Worm (Caenorhabditis elegans) whole organism, L3 larva: ENCODE measurements around the gene F28H7.2.
A peak's percentile ranks its signal among the peaks of the same experiment; 100 is the strongest.

ENCODE experiments used
- R02D3.7 ChIP-seq: fragments of 150-350 bp; optimal IDR thresholded peaks from 2 replicates; lab custom pipeline; 2014; ENCODE audit warnings: missing biosample characterization, missing genetic modification characterization
- ZK546.5 ChIP-seq: sonication (generic microtip); optimal IDR thresholded peaks from 2 replicates; lab custom pipeline; 2017; ENCODE audit warnings: missing biosample characterization, missing genetic modification characterization
- aly-2 ChIP-seq: fragments of 150-350 bp; optimal IDR thresholded peaks from 2 replicates; lab custom pipeline; 2014; ENCODE audit warnings: missing biosample characterization, missing genetic modification characterization
- ama-1 ChIP-seq: fragments of 150-350 bp; optimal IDR thresholded peaks from 2 replicates; lab custom pipeline; 2018
- ceh-28 ChIP-seq: fragments of 150-350 bp; optimal IDR thresholded peaks from 2 replicates; lab custom pipeline; 2014; ENCODE audit warnings: missing biosample characterization, missing genetic modification reagents, missing genetic modification characterization
- ceh-82 ChIP-seq: fragments of 150-350 bp; optimal IDR thresholded peaks from 2 replicates; lab custom pipeline; 2014; ENCODE audit warnings: missing biosample characterization, missing genetic modification characterization
- ceh-9 ChIP-seq: sonication (generic microtip); optimal IDR thresholded peaks from 2 replicates; lab custom pipeline; 2018; ENCODE audit warnings: missing biosample characterization, missing genetic modification characterization
- egl-27 ChIP-seq: sonication (generic microtip); optimal IDR thresholded peaks from 4 replicates; lab custom pipeline; 2017; ENCODE audit warnings: missing biosample characterization, missing genetic modification reagents, missing genetic modification characterization
- egl-5 ChIP-seq: fragments of 150-350 bp; optimal IDR thresholded peaks from 2 replicates; lab custom pipeline; 2017; ENCODE audit warnings: missing biosample characterization, missing genetic modification reagents, missing genetic modification characterization, inconsistent platforms
- elt-1 ChIP-seq: fragments of 150-350 bp; optimal IDR thresholded peaks from 2 replicates; lab custom pipeline; 2014; ENCODE audit warnings: missing biosample characterization, missing genetic modification characterization
- elt-2 ChIP-seq: sonication (generic microtip); optimal IDR thresholded peaks from 2 replicates; lab custom pipeline; 2016; ENCODE audit warnings: missing genetic modification reagents, mild to moderate bottlenecking, missing genetic modification characterization, missing compliant biosample characterization
- fkh-10 ChIP-seq: sonication (generic microtip); optimal IDR thresholded peaks from 2 replicates; lab custom pipeline; 2017; ENCODE audit warnings: missing biosample characterization, missing genetic modification reagents, missing genetic modification characterization
- fos-1 ChIP-seq: fragments of 150-350 bp; optimal IDR thresholded peaks from 2 replicates; lab custom pipeline; 2014; ENCODE audit warnings: missing biosample characterization, missing genetic modification characterization
- jun-1 ChIP-seq: fragments of 150-350 bp; optimal IDR thresholded peaks from 2 replicates; lab custom pipeline; 2014; ENCODE audit warnings: missing biosample characterization, missing genetic modification reagents, missing genetic modification characterization
- lin-15B ChIP-seq: fragments of 150-350 bp; optimal IDR thresholded peaks from 2 replicates; lab custom pipeline; 2014; ENCODE audit warnings: missing biosample characterization, missing genetic modification characterization
- lin-39 ChIP-seq: fragments of 150-350 bp; optimal IDR thresholded peaks from 2 replicates; lab custom pipeline; 2018; ENCODE audit warnings: missing biosample characterization, missing genetic modification reagents, missing genetic modification characterization
- lsy-12 ChIP-seq: sonication (generic microtip); optimal IDR thresholded peaks from 2 replicates; lab custom pipeline; 2016; ENCODE audit warnings: mild to moderate bottlenecking, missing genetic modification characterization, missing compliant biosample characterization
- mdl-1 ChIP-seq: fragments of 150-350 bp; optimal IDR thresholded peaks from 2 replicates; lab custom pipeline; 2014; ENCODE audit warnings: missing biosample characterization, missing genetic modification characterization
- nfya-1 ChIP-seq: sonication (generic microtip); optimal IDR thresholded peaks from 2 replicates; lab custom pipeline; 2017; ENCODE audit warnings: missing genetic modification characterization, mild to moderate bottlenecking, missing compliant biosample characterization, antibody characterized with exemption, moderate library complexity; ENCODE audit not compliant: insufficient read depth
- nhr-11 ChIP-seq: fragments of 150-350 bp; optimal IDR thresholded peaks from 2 replicates; lab custom pipeline; 2014; ENCODE audit warnings: missing biosample characterization, missing genetic modification characterization
- nhr-12 ChIP-seq: fragments of 150-350 bp; optimal IDR thresholded peaks from 2 replicates; lab custom pipeline; 2014; ENCODE audit warnings: missing biosample characterization, missing genetic modification characterization
- nhr-23 ChIP-seq: fragments of 150-350 bp; optimal IDR thresholded peaks from 2 replicates; lab custom pipeline; 2014; ENCODE audit warnings: missing biosample characterization, missing genetic modification reagents, missing genetic modification characterization
- nhr-237 ChIP-seq: fragments of 150-350 bp; optimal IDR thresholded peaks from 2 replicates; lab custom pipeline; 2014; ENCODE audit warnings: missing biosample characterization, missing genetic modification characterization
- nhr-25 ChIP-seq: sonication (generic microtip); optimal IDR thresholded peaks from 2 replicates; lab custom pipeline; 2017; ENCODE audit warnings: missing biosample characterization, missing genetic modification characterization
- nhr-43 ChIP-seq: sonication (generic microtip); optimal IDR thresholded peaks from 2 replicates; lab custom pipeline; 2016; ENCODE audit warnings: mild to moderate bottlenecking, missing genetic modification characterization, missing compliant biosample characterization; ENCODE audit not compliant: poor library complexity, severe bottlenecking
- nhr-67 ChIP-seq: fragments of 150-350 bp; optimal IDR thresholded peaks from 2 replicates; lab custom pipeline; 2014; ENCODE audit warnings: missing biosample characterization, missing genetic modification characterization
- nhr-76 ChIP-seq: fragments of 150-350 bp; sonication (generic microtip); optimal IDR thresholded peaks from 5 replicates; lab custom pipeline; 2014; ENCODE audit warnings: missing biosample characterization, missing genetic modification characterization
- nhr-77 ChIP-seq: fragments of 150-350 bp; optimal IDR thresholded peaks from 2 replicates; lab custom pipeline; 2014; ENCODE audit warnings: missing biosample characterization, missing genetic modification characterization
- pha-4 ChIP-seq: fragments of 150-350 bp; optimal IDR thresholded peaks from 2 replicates; lab custom pipeline; 2014; ENCODE audit warnings: missing biosample characterization, missing genetic modification reagents, missing genetic modification characterization
- pqm-1 ChIP-seq: fragments of 150-350 bp; optimal IDR thresholded peaks from 2 replicates; lab custom pipeline; 2017; ENCODE audit warnings: missing biosample characterization, missing genetic modification characterization, inconsistent platforms
- sea-2 ChIP-seq: fragments of 150-350 bp; sonication (generic microtip); optimal IDR thresholded peaks from 4 replicates; lab custom pipeline; 2014; ENCODE audit warnings: missing biosample characterization, missing genetic modification reagents, missing genetic modification characterization
- skn-1 ChIP-seq: fragments of 150-350 bp; optimal IDR thresholded peaks from 2 replicates; lab custom pipeline; 2014; ENCODE audit warnings: missing biosample characterization, missing genetic modification characterization
- snpc-4 ChIP-seq: fragments of 150-350 bp; optimal IDR thresholded peaks from 2 replicates; lab custom pipeline; 2014; ENCODE audit warnings: missing biosample characterization, missing genetic modification characterization
- tbx-2 ChIP-seq: sonication (generic microtip); optimal IDR thresholded peaks from 2 replicates; lab custom pipeline; 2016; ENCODE audit warnings: mild to moderate bottlenecking, missing genetic modification characterization, missing compliant biosample characterization
- unc-39 ChIP-seq: sonication (generic microtip); optimal IDR thresholded peaks from 4 replicates; lab custom pipeline; 2017; ENCODE audit warnings: missing biosample characterization, missing genetic modification characterization
- unc-62 ChIP-seq: fragments of 150-350 bp; sonication (generic microtip); optimal IDR thresholded peaks from 4 replicates; lab custom pipeline; 2014; ENCODE audit warnings: missing biosample characterization, missing genetic modification reagents, missing genetic modification characterization
- zag-1 ChIP-seq: fragments of 150-350 bp; optimal IDR thresholded peaks from 2 replicates; lab custom pipeline; 2014; ENCODE audit warnings: missing biosample characterization, missing genetic modification characterization
- ztf-4 ChIP-seq: fragments of 150-350 bp; optimal IDR thresholded peaks from 2 replicates; lab custom pipeline; 2014; ENCODE audit warnings: missing biosample characterization, missing genetic modification characterization

Gene F28H7.2

DNA sequence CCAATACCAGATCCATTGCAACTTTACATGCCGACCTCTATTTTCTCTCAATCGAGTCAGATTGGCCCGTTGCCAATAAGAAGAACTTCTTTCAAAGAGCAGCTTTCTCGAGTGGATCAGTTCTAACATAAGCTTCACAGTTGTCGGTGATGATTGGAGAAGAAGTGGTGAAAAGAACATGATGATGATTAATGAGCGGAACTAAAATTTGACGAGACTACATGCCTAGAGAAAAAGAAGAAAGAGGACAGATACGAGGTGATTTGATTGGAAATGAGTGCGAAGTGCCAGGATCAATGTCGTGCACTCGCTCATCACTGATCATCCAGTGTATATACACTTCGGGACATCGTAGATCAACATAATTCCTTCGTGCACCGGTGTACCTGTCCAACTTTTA lies 20.1 kb upstream of the F28H7.2 start (continued):
- no peak for TF ChIP-seq ama-1 (lab: Kevin White, UChicago)
- no peak for TF ChIP-seq fkh-10
- no peak for TF ChIP-seq unc-39
- no peak for TF ChIP-seq jun-1 (tag; lab: Kevin White, UChicago)
- no peak for TF ChIP-seq R02D3.7 (tag; lab: Kevin White, UChicago)
- TF ChIP-seq nhr-23, result peak; percentile 61
- no peak for TF ChIP-seq zag-1 (tag; lab: Kevin White, UChicago)
- TF ChIP-seq skn-1 (tag; lab: Kevin White, UChicago), result no peak
- TF ChIP-seq snpc-4 (tag; lab: Kevin White, UChicago), result no peak
- TF ChIP-seq fos-1 (tag; lab: Kevin White, UChicago), result no peak
- TF ChIP-seq sea-2 (GFP tag; lab: Kevin White, UChicago), result no peak
- TF ChIP-seq egl-27 (tag; lab: Kevin White, UChicago), result no peak
- TF ChIP-seq nhr-67 (tag; lab: Kevin White, UChicago), result no peak
- TF ChIP-seq tbx-2 (tag; lab: Kevin White, UChicago), result no peak
- TF ChIP-seq unc-62, result peak; percentile 92
- no peak for TF ChIP-seq nhr-237 (tag; lab: Kevin White, UChicago)
- TF ChIP-seq nhr-77 (tag; lab: Kevin White, UChicago), result no peak
- TF ChIP-seq lin-15B (tag; lab: Kevin White, UChicago), result no peak

DNA sequence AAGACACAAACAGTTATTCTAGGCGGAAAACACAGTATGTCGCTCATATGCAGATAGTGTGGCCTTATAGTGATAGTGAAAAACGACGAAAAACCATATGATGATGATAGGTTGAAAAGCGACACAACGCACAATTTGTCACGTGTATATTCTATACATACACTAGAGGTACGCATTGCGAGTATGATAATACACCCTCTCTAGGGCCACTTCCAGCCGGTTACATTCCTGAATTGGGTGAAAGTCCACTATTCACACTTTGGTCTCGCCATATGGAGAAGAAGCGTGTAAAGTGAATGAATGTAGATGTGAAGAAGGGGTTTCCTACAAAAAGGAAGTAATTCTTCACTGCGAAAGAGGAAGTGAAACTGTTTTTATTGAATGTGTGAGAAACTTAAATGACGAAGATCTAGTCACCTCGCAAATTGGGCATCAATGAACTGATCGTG lies 18.2 kb upstream of the F28H7.2 start:
- TF ChIP-seq nhr-12 (tag; lab: Kevin White, UChicago) (no peak), lin-15B (tag; lab: Kevin White, UChicago) (no peak), nhr-23 (peak; percentile 76), ZK546.5 (no peak), elt-2 (tag; lab: Kevin White, UChicago) (peak; percentile 94), pqm-1 (tag; lab: Kevin White, UChicago) (peak; percentile 87), nhr-76 (tag; lab: Kevin White, UChicago) (no peak), mdl-1 (tag; lab: Kevin White, UChicago) (peak; percentile 5), snpc-4 (tag; lab: Kevin White, UChicago) (peak; percentile 38), egl-27 (tag; lab: Kevin White, UChicago) (peak; percentile 90), nhr-237 (tag; lab: Kevin White, UChicago) (no peak), fkh-10 (no peak), ceh-82 (tag; lab: Kevin White, UChicago) (no peak), jun-1 (tag; lab: Kevin White, UChicago) (peak; percentile 58), aly-2 (no peak), pha-4 (tag; lab: Kevin White, UChicago) (peak; percentile 26), ceh-28 (tag; lab: Kevin White, UChicago) (peak; percentile 59), nfya-1 (tag; lab: Kevin White, UChicago) (peak; percentile 2), nhr-77 (tag; lab: Kevin White, UChicago) (no peak), lin-39 (tag; lab: Kevin White, UChicago) (no peak), nhr-25 (tag; lab: Kevin White, UChicago) (peak; percentile 17)
- TF ChIP-seq, all 47 proteins: peak for 11

DNA sequence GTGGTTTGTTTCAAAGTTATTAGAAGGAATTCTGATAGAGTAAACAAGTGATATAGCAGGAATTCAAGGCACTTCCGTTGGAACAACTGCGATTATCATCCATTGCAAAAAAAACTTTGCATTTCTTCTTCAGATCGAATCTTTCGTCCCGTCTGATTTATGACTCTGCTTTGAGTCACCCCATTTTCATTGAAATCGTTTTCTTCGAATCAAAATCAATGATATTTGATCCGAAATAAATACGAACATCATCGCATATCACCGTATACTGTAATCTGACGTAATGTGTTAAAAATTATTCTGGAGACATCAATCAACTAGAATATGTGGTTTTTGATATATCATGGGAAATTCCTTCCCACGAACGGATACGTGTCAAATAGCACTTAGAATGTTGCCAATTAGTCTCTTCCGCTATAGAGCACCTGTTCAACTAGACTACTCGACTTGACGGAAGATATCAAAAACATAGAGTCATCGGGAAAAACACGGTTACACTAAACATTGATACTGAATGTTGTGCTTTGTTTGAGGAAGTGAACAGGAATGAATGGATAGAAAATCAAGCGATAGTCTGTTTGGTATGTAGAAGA lies 16.8 kb upstream of the F28H7.2 start:
- no peak for TF ChIP-seq ztf-4
- peak; percentile 7 for TF ChIP-seq nhr-11
- TF ChIP-seq unc-62, result peak; percentile 1

DNA sequence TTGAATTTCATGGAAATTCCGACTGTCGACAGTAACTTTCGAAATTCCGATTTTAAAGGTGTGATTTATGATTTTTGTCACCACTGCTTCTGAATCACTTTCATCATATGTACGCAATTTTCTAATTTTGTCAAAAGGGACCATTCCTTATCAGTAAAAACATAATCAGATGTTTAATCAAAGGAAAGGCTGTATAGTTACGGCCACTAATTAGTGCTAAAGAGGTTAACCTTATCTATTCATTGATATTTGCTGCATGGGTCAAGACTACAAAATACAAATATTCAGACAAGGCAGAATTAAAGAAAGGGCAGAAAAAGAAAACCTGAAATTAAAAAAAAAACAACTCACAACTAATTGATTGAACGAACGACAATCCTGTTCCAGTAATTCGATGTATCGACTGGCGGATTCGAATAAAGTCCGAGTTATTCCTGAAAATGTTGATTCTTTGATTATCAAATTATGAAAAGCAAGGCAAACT lies 15.7 kb upstream of the F28H7.2 start, which contains the start of gene T28B11.1:
T28B11.1 (minus strand) TSS at position 434 of the 484 bp plus-strand sequence.
- TF ChIP-seq snpc-4 (tag; lab: Kevin White, UChicago), result no peak
- TF ChIP-seq nhr-25 (tag; lab: Kevin White, UChicago), result no peak
- TF ChIP-seq ZK546.5, result no peak
- TF ChIP-seq lin-39 (tag; lab: Kevin White, UChicago), result no peak
- no peak for TF ChIP-seq lsy-12 (tag; lab: Kevin White, UChicago)
- TF ChIP-seq elt-2 (tag; lab: Kevin White, UChicago), result peak; percentile 80

DNA sequence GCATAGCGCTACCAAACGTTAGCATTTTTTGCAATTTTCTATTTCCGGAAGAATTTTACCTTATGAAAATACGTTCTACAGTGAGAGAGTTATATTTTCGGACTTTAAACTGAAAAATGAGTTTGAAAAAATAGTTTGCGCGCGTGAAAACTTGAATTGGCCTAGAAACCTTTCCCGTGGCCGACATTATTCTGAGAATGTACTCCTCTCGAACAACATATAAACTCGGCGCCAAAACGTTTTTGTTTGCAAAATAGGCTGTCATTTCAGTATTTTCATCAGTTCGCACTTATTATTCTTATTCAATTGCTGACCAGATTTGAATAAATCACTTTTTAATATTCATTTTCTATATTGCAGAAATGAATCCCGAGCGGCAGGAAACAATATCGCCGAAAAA lies 10.9 kb upstream of the F28H7.2 start, which contains the start of the genes mre-11 and wdr-5.3:
mre-11 (minus strand) TSS at position 113 of the 400 bp plus-strand sequence.
wdr-5.3 (plus strand) TSS at position 361 of the 400 bp plus-strand sequence.
- TF ChIP-seq elt-2 (tag; lab: Kevin White, UChicago) (peak; percentile 36), nhr-23 (peak; percentile 62), ceh-28 (tag; lab: Kevin White, UChicago) (no peak), snpc-4 (tag; lab: Kevin White, UChicago) (peak; percentile 85), lin-15B (tag; lab: Kevin White, UChicago) (peak; percentile 76), ceh-9 (tag; lab: Kevin White, UChicago) (no peak), nfya-1 (tag; lab: Kevin White, UChicago) (peak; percentile 66), nhr-12 (tag; lab: Kevin White, UChicago) (no peak), nhr-25 (tag; lab: Kevin White, UChicago) (peak; percentile 24), unc-62 (no peak), fkh-10 (no peak), egl-5 (tag; lab: Kevin White, UChicago) (no peak), elt-1 (no peak), R02D3.7 (tag; lab: Kevin White, UChicago) (no peak), ceh-82 (tag; lab: Kevin White, UChicago) (no peak), zag-1 (tag; lab: Kevin White, UChicago) (no peak), nhr-67 (tag; lab: Kevin White, UChicago) (no peak), skn-1 (tag; lab: Kevin White, UChicago) (peak; percentile 12), pha-4 (tag; lab: Kevin White, UChicago) (no peak), nhr-43 (tag; lab: Kevin White, UChicago) (peak; percentile 58)
